Fruit fly (Drosophila melanogaster) whole organism, pupa: ENCODE measurements around the gene Pak.

Experiments
- CG10348 ChIP-seq: fragments of 200-800 bp; sonication (Bioruptor generic); IDR thresholded peaks from 2 replicates; pipeline ENCODE4 v1.3.6; 2022; ENCODE audit warnings: missing biosample characterization, missing genetic modification characterization
- CG12605 ChIP-seq: fragments of 200-800 bp; sonication (Bioruptor generic); IDR thresholded peaks from 2 replicates; pipeline ENCODE4 v1.3.6; 2022; ENCODE audit warnings: missing biosample characterization, missing genetic modification characterization
- CG13204 ChIP-seq: fragments of 200-800 bp; sonication (Bioruptor generic); optimal IDR thresholded peaks from 2 replicates; lab custom pipeline; 2018; ENCODE audit warnings: missing biosample characterization, mild to moderate bottlenecking, missing genetic modification characterization, moderate library complexity
- CG14655 ChIP-seq: fragments of 200-800 bp; sonication (Bioruptor generic); optimal IDR thresholded peaks from 3 replicates; lab custom pipeline; 2017; ENCODE audit warnings: mild to moderate bottlenecking, missing biosample characterization, missing genetic modification reagents, missing genetic modification characterization
- CG15710 ChIP-seq: fragments of 200-800 bp; sonication (Bioruptor generic); optimal IDR thresholded peaks from 2 replicates; lab custom pipeline; 2018; ENCODE audit warnings: missing biosample characterization, mild to moderate bottlenecking, missing genetic modification characterization, moderate library complexity
- CG17806 ChIP-seq: fragments of 200-800 bp; sonication (Bioruptor generic); optimal IDR thresholded peaks from 2 replicates; lab custom pipeline; 2018; ENCODE audit warnings: missing biosample characterization, mild to moderate bottlenecking, missing genetic modification characterization, moderate library complexity
- CG32121 ChIP-seq: fragments of 200-800 bp; sonication (Bioruptor generic); IDR thresholded peaks from 2 replicates; pipeline ENCODE4 v1.3.6; 2022; ENCODE audit warnings: missing biosample characterization, missing genetic modification characterization
- CG34367 ChIP-seq: fragments of 200-800 bp; sonication (Bioruptor generic); optimal IDR thresholded peaks from 2 replicates; lab custom pipeline; 2018; ENCODE audit warnings: missing biosample characterization, mild to moderate bottlenecking, missing genetic modification characterization
- CG4496 ChIP-seq: fragments of 200-800 bp; sonication (Bioruptor generic); IDR thresholded peaks from 3 replicates; pipeline ENCODE4 v1.3.6; 2022; ENCODE audit warnings: missing biosample characterization, missing genetic modification characterization
- CG8159 ChIP-seq: fragments of 200-800 bp; sonication (Bioruptor generic); optimal IDR thresholded peaks from 3 replicates; lab custom pipeline; 2018; ENCODE audit warnings: missing biosample characterization, mild to moderate bottlenecking, missing genetic modification characterization, moderate library complexity
- CG8301 ChIP-seq: fragments of 200-800 bp; sonication (Bioruptor generic); optimal IDR thresholded peaks from 2 replicates; lab custom pipeline; 2018; ENCODE audit warnings: missing biosample characterization, mild to moderate bottlenecking, missing genetic modification characterization
- CG9948 ChIP-seq: fragments of 200-800 bp; sonication (Bioruptor generic); optimal IDR thresholded peaks from 2 replicates; lab custom pipeline; 2018; ENCODE audit warnings: missing biosample characterization, mild to moderate bottlenecking, missing genetic modification characterization, moderate library complexity
- D1 ChIP-seq: fragments of 200-800 bp; sonication (Bioruptor generic); optimal IDR thresholded peaks from 2 replicates; lab custom pipeline; 2018; ENCODE audit warnings: missing biosample characterization, mild to moderate bottlenecking, missing genetic modification characterization, moderate library complexity
- EcR ChIP-seq: fragments of 200-800 bp; sonication (Bioruptor generic); optimal IDR thresholded peaks from 3 replicates; lab custom pipeline; 2019; ENCODE audit warnings: missing biosample characterization, missing genetic modification characterization, mild to moderate bottlenecking, moderate library complexity, missing genetic modification reagents
- Ets98B ChIP-seq: fragments of 200-800 bp; sonication (Bioruptor generic); IDR thresholded peaks from 2 replicates; pipeline ENCODE4 v1.3.6; 2022; ENCODE audit warnings: missing biosample characterization, missing genetic modification characterization
- Pif1A ChIP-seq: fragments of 200-800 bp; sonication (Bioruptor generic); optimal IDR thresholded peaks from 3 replicates; lab custom pipeline; 2016; ENCODE audit warnings: missing biosample characterization, missing genetic modification characterization
- Pif1B ChIP-seq: fragments of 200-800 bp; sonication (Bioruptor generic); optimal IDR thresholded peaks from 3 replicates; lab custom pipeline; 2016; ENCODE audit warnings: missing biosample characterization, missing genetic modification characterization
- Snoo ChIP-seq: fragments of 200-800 bp; sonication (Bioruptor generic); optimal IDR thresholded peaks from 3 replicates; lab custom pipeline; 2017; ENCODE audit warnings: missing biosample characterization, mild to moderate bottlenecking, missing genetic modification characterization, inconsistent platforms
- fd96Ca ChIP-seq: fragments of 200-800 bp; sonication (Bioruptor generic); IDR thresholded peaks from 3 replicates; pipeline ENCODE4 v1.3.6; 2022; ENCODE audit warnings: missing biosample characterization, missing genetic modification characterization
- gl ChIP-seq: fragments of 200-800 bp; sonication (Bioruptor generic); optimal IDR thresholded peaks from 2 replicates; lab custom pipeline; 2018; ENCODE audit warnings: missing biosample characterization, mild to moderate bottlenecking, missing genetic modification characterization
- rn ChIP-seq: fragments of 200-800 bp; sonication (Bioruptor generic); IDR thresholded peaks from 2 replicates; pipeline ENCODE4 v1.3.6; 2022; ENCODE audit warnings: missing biosample characterization, missing genetic modification characterization

The Pak gene

dm6 chr3R:6410412-6411225, 59.9 kb downstream of the Pak start:
- TF ChIP-seq rn (GFP tag; lab: Robert Waterston, UW) (peak; percentile 4; the same call in 1 of the 2 replicates), CG15710 (tag; lab: Kevin White, UChicago) (peak; percentile 75), CG8301 (tag; lab: Kevin White, UChicago) (peak; percentile 87), CG9948 (tag; lab: Kevin White, UChicago) (peak; percentile 85), CG32121 (peak; percentile 47), CG13204 (GFP tag; lab: Kevin White, UChicago) (peak; percentile 80), Pif1A (GFP tag; lab: Kevin White, UChicago) (peak; percentile 71), CG8159 (tag; lab: Kevin White, UChicago) (peak; percentile 86), CG10348 (0 out of 2 replicates have a peak, but pooled peaks have one; percentile 6), EcR (GFP tag; lab: Kevin White, UChicago) (peak; percentile 95), CG14655 (GFP tag; lab: Kevin White, UChicago) (peak; percentile 91), gl (tag; lab: Kevin White, UChicago) (peak; percentile 90), CG34367 (peak; percentile 63), D1 (tag; lab: Kevin White, UChicago) (peak; percentile 83), Snoo (tag; lab: Kevin White, UChicago) (peak; percentile 71), Pif1B (GFP tag; lab: Kevin White, UChicago) (peak; percentile 67), CG4496 (GFP tag; lab: Robert Waterston, UW) (peak; percentile 65), CG17806 (peak; percentile 76), fd96Ca (GFP tag; lab: Robert Waterston, UW) (peak; percentile 82), CG12605 (GFP tag; lab: Robert Waterston, UW) (peak; percentile 79), Ets98B (GFP tag; lab: Robert Waterston, UW) (peak; percentile 70)
